Fruit fly (Drosophila melanogaster) whole organism, prepupa: ENCODE results near the gene CG6933.

Experiments
- Blimp-1 ChIP-seq: fragments of 200-800 bp; sonication (Bioruptor generic); optimal IDR thresholded peaks from 3 replicates; lab custom pipeline; 2017; ENCODE audit warnings: missing biosample characterization, missing genetic modification characterization, mild to moderate bottlenecking, moderate library complexity, missing genetic modification reagents
- CG11294 ChIP-seq: fragments of 200-800 bp; sonication (Bioruptor generic); IDR thresholded peaks from 2 replicates; pipeline ENCODE4 v1.3.6; 2022; ENCODE audit warnings: missing biosample characterization, missing genetic modification characterization
- CG3032 ChIP-seq: fragments of 200-800 bp; optimal IDR thresholded peaks from 2 replicates; lab custom pipeline; 2019; ENCODE audit warnings: missing biosample characterization, mild to moderate bottlenecking, missing genetic modification characterization, moderate library complexity
- CG6163 ChIP-seq: fragments of 200-800 bp; sonication (Bioruptor generic); IDR thresholded peaks from 3 replicates; pipeline ENCODE4 v1.3.6; 2022; ENCODE audit warnings: missing biosample characterization, missing genetic modification characterization
- CG8632 ChIP-seq: fragments of 200-800 bp; sonication (Bioruptor generic); optimal IDR thresholded peaks from 3 replicates; lab custom pipeline; 2016; ENCODE audit warnings: missing biosample characterization, missing genetic modification characterization
- Sox102F ChIP-seq: fragments of 200-800 bp; sonication (Bioruptor generic); optimal IDR thresholded peaks from 2 replicates; lab custom pipeline; 2016; ENCODE audit warnings: missing biosample characterization, mild to moderate bottlenecking, missing genetic modification characterization
- svp ChIP-seq: fragments of 200-800 bp; sonication (Bioruptor generic); peaks from one replicate; lab custom pipeline; 2016; ENCODE audit warnings: missing biosample characterization, missing genetic modification characterization

- TF ChIP-seq Sox102F (GFP tag; lab: Kevin White, UChicago) (peak; percentile 30), CG11294 (GFP tag; lab: Robert Waterston, UW) (no peak), Blimp-1 (no peak), CG3032 (tag; lab: Kevin White, UChicago) (no peak), CG8632 (GFP tag; lab: Kevin White, UChicago) (no peak), svp (GFP tag; lab: Kevin White, UChicago) (peak; percentile 79), CG6163 (GFP tag; lab: Robert Waterston, UW) (peak; percentile 50; the same call in 2 of the 3 replicates)
Observed at dm6 chr3L:20186294-20187020, 33.8 kb downstream of the CG6933 start.
